Worm (Caenorhabditis elegans): ENCODE data around the gene F54B11.8.

The F54B11.8 gene

ce11 chrX:13583895-13584344, 19.8 kb downstream of the F54B11.8 start (continued):
- TF ChIP-seq lin-35 (GFP tag; optimal IDR thresholded peaks at IDR 0.05) (peak; percentile 4 to 31), ztf-11 (tag; optimal IDR thresholded peaks at IDR 0.05) (peak in 1 of 2 experiments; percentile 70), nhr-85 (tag) (peak; percentile 84), alr-1 (tag; optimal IDR thresholded peaks at IDR 0.05; ENCODE audit: borderline replicate concordance) (no peak), irx-1 (tag; optimal IDR thresholded peaks at IDR 0.05) (peak; percentile 19), mdl-1 (tag; optimal IDR thresholded peaks at IDR 0.05) (no peak), unc-130 (tag; optimal IDR thresholded peaks at IDR 0.05) (no peak), pqm-1 (tag; optimal IDR thresholded peaks at IDR 0.05) (no peak), snpc-4 (tag; optimal IDR thresholded peaks at IDR 0.05) (no peak), F16B12.6 (tag; optimal IDR thresholded peaks at IDR 0.05) (no peak), nhr-12 (tag; optimal IDR thresholded peaks at IDR 0.05) (no peak), fkh-4 (tag; optimal IDR thresholded peaks at IDR 0.05; ENCODE audit: borderline replicate concordance) (no peak), nhr-20 (tag; optimal IDR thresholded peaks at IDR 0.05) (peak; percentile 58), fos-1 (tag; optimal IDR thresholded peaks at IDR 0.05) (no peak), lin-14 (GFP tag; optimal IDR thresholded peaks at IDR 0.05) (peak; percentile 85), unc-30 (tag; optimal IDR thresholded peaks at IDR 0.05) (no peak), ama-1 (optimal IDR thresholded peaks at IDR 0.05) (no peak), nhr-90 (tag; optimal IDR thresholded peaks at IDR 0.05; ENCODE audit: poor library complexity) (peak; percentile 46), tbx-2 (tag; optimal IDR thresholded peaks at IDR 0.05) (peak; percentile 49), jun-1 (tag; optimal IDR thresholded peaks at IDR 0.05) (no peak), vab-15 (tag; optimal IDR thresholded peaks at IDR 0.05) (no peak), lin-13 (GFP tag; optimal IDR thresholded peaks at IDR 0.05) (no peak), C16A3.4 (tag; optimal IDR thresholded peaks at IDR 0.05) (no peak), unc-62 (GFP tag; optimal IDR thresholded peaks at IDR 0.05) (no peak), sox-4 (tag; optimal IDR thresholded peaks at IDR 0.05) (no peak), zag-1 (tag; optimal IDR thresholded peaks at IDR 0.05) (no peak), fkh-8 (tag; optimal IDR thresholded peaks at IDR 0.05) (no peak), hlh-17 (GFP tag; optimal IDR thresholded peaks at IDR 0.05; ENCODE audit: borderline replicate concordance) (no peak), egl-27 (tag; optimal IDR thresholded peaks at IDR 0.05) (no peak), sup-37 (GFP tag; optimal IDR thresholded peaks at IDR 0.05) (no peak), nhr-77 (tag; optimal IDR thresholded peaks at IDR 0.05) (no peak), mep-1 (tag; optimal IDR thresholded peaks at IDR 0.05) (peak; percentile 21), xbp-1 (tag; optimal IDR thresholded peaks at IDR 0.05) (no peak), isw-1 (GFP tag; IDR thresholded peaks at IDR 0.05) (no peak), snu-23 (GFP tag; optimal IDR thresholded peaks at IDR 0.05) (peak; percentile 52), efl-1 (optimal IDR thresholded peaks at IDR 0.05) (peak in 1 of 2 experiments; percentile 6), efl-1 (GFP tag; optimal IDR thresholded peaks at IDR 0.05 in 1 of 2) (peak in 1 of 2 experiments; percentile 40), lsy-2 (tag; optimal IDR thresholded peaks at IDR 0.05) (peak in 1 of 2 experiments; percentile 16), blmp-1 (tag; optimal IDR thresholded peaks at IDR 0.05) (peak; percentile 32), ceh-82 (tag; optimal IDR thresholded peaks at IDR 0.05) (peak in 1 of 3 experiments; percentile 30), nhr-76 (tag; optimal IDR thresholded peaks at IDR 0.05) (no peak), lin-39 (tag; optimal IDR thresholded peaks at IDR 0.05) (no peak), hpl-2 (GFP tag; optimal IDR thresholded peaks at IDR 0.05) (no peak), Y116A8C.19 (tag; optimal IDR thresholded peaks at IDR 0.05; ENCODE audit: borderline replicate concordance) (no peak), ces-1 (GFP tag; optimal IDR thresholded peaks at IDR 0.05) (no peak), nhr-71 (tag; optimal IDR thresholded peaks at IDR 0.05) (peak; percentile 43), pag-3 (tag; optimal IDR thresholded peaks at IDR 0.05; ENCODE audit: borderline replicate concordance, insufficient read depth) (no peak), hlh-4 (tag; optimal IDR thresholded peaks at IDR 0.05) (no peak), aha-1 (tag; optimal IDR thresholded peaks at IDR 0.05) (no peak)
